Fruit fly (Drosophila melanogaster) whole organism: ENCODE data around the gene Atg8a.

Experiments used
- CG8478 ChIP-seq: fragments of >200 bp; optimal IDR thresholded peaks from 2 replicates; lab custom pipeline; 2018; ENCODE audit warnings: inconsistent platforms
- Dll ChIP-seq: fragments of >200 bp; optimal IDR thresholded peaks from 2 replicates; lab custom pipeline; 2017
- EcR ChIP-seq, 2 experiments: fragments of >200 bp; optimal IDR thresholded peaks; 2 replicates each; lab custom pipeline; 2017; ENCODE audit warnings: missing biosample characterization in 2 of 2, missing genetic modification characterization in 2 of 2, missing genetic modification reagents in 2 of 2
- psq ChIP-seq: fragments of >200 bp; optimal IDR thresholded peaks from 2 replicates; lab custom pipeline; 2017
- usp ChIP-seq: fragments of >200 bp; optimal IDR thresholded peaks from 2 replicates; lab custom pipeline; 2017; ENCODE audit warnings: missing biosample characterization, missing genetic modification characterization, mixed read lengths

DNA sequence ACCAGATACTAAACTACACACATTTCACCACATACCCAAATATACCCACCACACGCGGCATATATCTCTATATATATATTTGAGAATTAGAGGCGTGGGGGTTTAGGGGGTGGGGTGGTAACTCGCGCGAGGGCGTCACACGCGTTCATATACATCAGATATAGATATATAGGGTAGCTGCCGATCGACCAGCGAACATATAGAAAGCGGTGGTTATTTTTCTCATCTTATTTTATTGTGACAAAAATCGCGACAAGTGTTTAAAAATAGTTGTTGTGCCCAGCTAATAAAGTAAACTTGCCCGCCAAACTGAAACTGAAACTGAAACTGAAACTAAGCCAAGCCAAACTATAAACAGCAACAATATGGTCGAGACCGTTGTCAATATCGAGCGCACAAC lies 4.5 kb upstream of the Atg8a start:
- TF ChIP-seq psq (lab: Kevin White, UChicago) (no peak), Dll (lab: Kevin White, UChicago) (no peak), CG8478 (lab: Kevin White, UChicago) (no peak), EcR (GFP tag; optimal IDR thresholded peaks at IDR 0.05; lab: Kevin White, UChicago) (no peak), usp (GFP tag; lab: Kevin White, UChicago) (no peak)
